Fruit fly (Drosophila melanogaster) whole organism, embryonic: ENCODE results near the gene CG10252.

ENCODE experiments used
- Asciz ChIP-seq: fragments of 200-800 bp; sonication (Bioruptor generic); optimal IDR thresholded peaks from 2 replicates; lab custom pipeline; 2017; ENCODE audit warnings: missing biosample characterization, mild to moderate bottlenecking, missing genetic modification characterization, missing genetic modification reagents
- BEAF-32 ChIP-seq: fragments of 200-800 bp; sonication (Bioruptor generic); optimal IDR thresholded peaks from 3 replicates; lab custom pipeline; 2017; ENCODE audit warnings: missing biosample characterization, missing genetic modification characterization, mild to moderate bottlenecking, moderate library complexity, missing genetic modification reagents
- CG11723 ChIP-seq: fragments of 200-800 bp; sonication (Bioruptor generic); optimal IDR thresholded peaks from 2 replicates; lab custom pipeline; 2017; ENCODE audit warnings: missing biosample characterization, mild to moderate bottlenecking, missing genetic modification characterization
- CG12236 ChIP-seq: fragments of 200-800 bp; sonication (Bioruptor generic); optimal IDR thresholded peaks from 2 replicates; lab custom pipeline; 2016; ENCODE audit warnings: missing biosample characterization, missing genetic modification characterization
- CG12769 ChIP-seq: fragments of 200-800 bp; sonication (Bioruptor generic); optimal IDR thresholded peaks from 2 replicates; lab custom pipeline; 2019; ENCODE audit warnings: missing biosample characterization, mild to moderate bottlenecking, missing genetic modification characterization, moderate library complexity
- CG12942 ChIP-seq: fragments of 200-800 bp; sonication (Bioruptor generic); optimal IDR thresholded peaks from 3 replicates; lab custom pipeline; 2016; ENCODE audit warnings: missing biosample characterization, missing genetic modification characterization
- CG13123 ChIP-seq: fragments of 200-800 bp; sonication (Bioruptor generic); optimal IDR thresholded peaks from 2 replicates; lab custom pipeline; 2016; ENCODE audit warnings: missing biosample characterization, missing genetic modification characterization
- CG14965 ChIP-seq: fragments of 200-800 bp; sonication (Bioruptor generic); optimal IDR thresholded peaks from 2 replicates; lab custom pipeline; 2016; ENCODE audit warnings: missing biosample characterization, missing genetic modification characterization, borderline replicate concordance
- CG15269 ChIP-seq: fragments of 200-800 bp; sonication (Bioruptor generic); optimal IDR thresholded peaks from 2 replicates; lab custom pipeline; 2018; ENCODE audit warnings: missing biosample characterization, mild to moderate bottlenecking, missing genetic modification characterization, moderate library complexity
- CG1529 ChIP-seq: fragments of 200-800 bp; sonication (Bioruptor generic); optimal IDR thresholded peaks from 3 replicates; lab custom pipeline; 2018; ENCODE audit warnings: missing biosample characterization, missing genetic modification characterization
- CG17328 ChIP-seq: fragments of 200-800 bp; sonication (Bioruptor generic); IDR thresholded peaks from 2 replicates; pipeline ENCODE4 v1.3.6; 2022; ENCODE audit warnings: missing biosample characterization, missing genetic modification characterization
- CG18599 ChIP-seq: fragments of 200-800 bp; sonication (Bioruptor generic); optimal IDR thresholded peaks from 3 replicates; lab custom pipeline; 2017; ENCODE audit warnings: missing biosample characterization, missing genetic modification characterization, mild to moderate bottlenecking, moderate library complexity, missing genetic modification reagents
- CG3163 ChIP-seq: fragments of 200-800 bp; sonication (Bioruptor generic); optimal IDR thresholded peaks from 3 replicates; lab custom pipeline; 2016; ENCODE audit warnings: missing biosample characterization, missing genetic modification characterization
- CG33213 ChIP-seq: fragments of 200-800 bp; sonication (Bioruptor generic); optimal IDR thresholded peaks from 3 replicates; lab custom pipeline; 2016; ENCODE audit warnings: missing biosample characterization, missing genetic modification characterization
- CG4328 ChIP-seq: fragments of 200-800 bp; sonication (Bioruptor generic); optimal IDR thresholded peaks from 3 replicates; lab custom pipeline; 2017; ENCODE audit warnings: missing biosample characterization, missing genetic modification reagents, missing genetic modification characterization
- CG6175 ChIP-seq: fragments of 200-800 bp; sonication (Bioruptor generic); IDR thresholded peaks from 3 replicates; pipeline ENCODE4 v1.3.6; 2022; ENCODE audit warnings: missing biosample characterization, missing genetic modification characterization
- CG7928 ChIP-seq: fragments of 200-800 bp; sonication (Bioruptor generic); optimal IDR thresholded peaks from 2 replicates; lab custom pipeline; 2017; ENCODE audit warnings: missing biosample characterization, mild to moderate bottlenecking, missing genetic modification characterization
- CG7987 ChIP-seq: fragments of 200-800 bp; sonication (Bioruptor generic); optimal IDR thresholded peaks from 2 replicates; lab custom pipeline; 2018; ENCODE audit warnings: missing biosample characterization, mild to moderate bottlenecking, missing genetic modification characterization, moderate library complexity
- CG9437 ChIP-seq: fragments of 200-800 bp; sonication (Bioruptor generic); optimal IDR thresholded peaks from 2 replicates; lab custom pipeline; 2018; ENCODE audit warnings: missing biosample characterization, mild to moderate bottlenecking, missing genetic modification characterization
- CG9797 ChIP-seq: fragments of 200-800 bp; sonication (Bioruptor generic); optimal IDR thresholded peaks from 3 replicates; lab custom pipeline; 2018; ENCODE audit warnings: missing biosample characterization, mild to moderate bottlenecking, missing genetic modification characterization
- CG9817 ChIP-seq: fragments of 200-800 bp; sonication (Bioruptor generic); optimal IDR thresholded peaks from 2 replicates; lab custom pipeline; 2018; ENCODE audit warnings: missing biosample characterization, mild to moderate bottlenecking, missing genetic modification characterization, moderate library complexity
- D19B ChIP-seq: fragments of 200-800 bp; sonication (Bioruptor generic); optimal IDR thresholded peaks from 2 replicates; lab custom pipeline; 2017; ENCODE audit warnings: missing biosample characterization, mild to moderate bottlenecking, missing genetic modification characterization
- Dad ChIP-seq: fragments of 200-800 bp; sonication (Bioruptor generic); optimal IDR thresholded peaks from 3 replicates; lab custom pipeline; 2016; ENCODE audit warnings: missing biosample characterization, missing genetic modification characterization
- Drgx ChIP-seq: fragments of 200-800 bp; sonication (Bioruptor generic); IDR thresholded peaks from 2 replicates; pipeline ENCODE4 v1.3.6; 2022; ENCODE audit warnings: missing biosample characterization, missing genetic modification characterization
- H2.0 ChIP-seq: fragments of 200-800 bp; sonication (Bioruptor generic); IDR thresholded peaks from 2 replicates; pipeline ENCODE4 v1.3.6; 2022; ENCODE audit warnings: missing biosample characterization, missing genetic modification characterization
- HLH3B ChIP-seq: fragments of 200-800 bp; sonication (Bioruptor generic); IDR thresholded peaks from 2 replicates; pipeline ENCODE4 v1.3.6; 2022; ENCODE audit warnings: missing biosample characterization, missing genetic modification characterization
- HmgZ ChIP-seq: fragments of 200-800 bp; sonication (Bioruptor generic); optimal IDR thresholded peaks from 2 replicates; lab custom pipeline; 2018; ENCODE audit warnings: missing biosample characterization, mild to moderate bottlenecking, missing genetic modification characterization
- NC2β ChIP-seq: fragments of 200-800 bp; sonication (Bioruptor generic); optimal IDR thresholded peaks from 2 replicates; lab custom pipeline; 2016; ENCODE audit warnings: missing biosample characterization, missing genetic modification characterization
- Nf-YC ChIP-seq: fragments of 200-800 bp; optimal IDR thresholded peaks from 3 replicates; lab custom pipeline; 2019; ENCODE audit warnings: missing biosample characterization, mild to moderate bottlenecking, missing genetic modification characterization, moderate library complexity
- Rfx ChIP-seq: fragments of 200-800 bp; sonication (Bioruptor generic); IDR thresholded peaks from 2 replicates; pipeline ENCODE4 v1.3.6; 2022; ENCODE audit warnings: missing biosample characterization, missing genetic modification characterization
- Taf1 ChIP-seq: fragments of 200-800 bp; sonication (Bioruptor generic); IDR thresholded peaks from 2 replicates; pipeline ENCODE4 v1.3.6; 2022; ENCODE audit warnings: missing biosample characterization, missing genetic modification characterization
- aop ChIP-seq: fragments of 200-800 bp; sonication (Bioruptor generic); IDR thresholded peaks from 2 replicates; pipeline ENCODE4 v1.3.6; 2022; ENCODE audit warnings: missing biosample characterization, missing genetic modification characterization
- ara ChIP-seq: fragments of 200-800 bp; sonication (Bioruptor generic); IDR thresholded peaks from 2 replicates; pipeline ENCODE4 v1.3.6; 2022; ENCODE audit warnings: missing biosample characterization, missing genetic modification characterization
- cad ChIP-seq: fragments of >200 bp; optimal IDR thresholded peaks from 2 replicates; lab custom pipeline; 2017; ENCODE audit warnings: missing biosample characterization, missing genetic modification characterization
- croc ChIP-seq: fragments of 200-800 bp; sonication (Bioruptor generic); conservative IDR thresholded peaks from 3 replicates; pipeline ENCODE4 v1.3.6; 2022; ENCODE audit warnings: missing biosample characterization, missing genetic modification characterization
- dimm ChIP-seq: fragments of 200-800 bp; sonication (Bioruptor generic); IDR thresholded peaks from 2 replicates; pipeline ENCODE4 v1.3.6; 2022; ENCODE audit warnings: missing biosample characterization, missing genetic modification characterization
- disco-r ChIP-seq: fragments of 200-800 bp; sonication (Bioruptor generic); optimal IDR thresholded peaks from 2 replicates; lab custom pipeline; 2016; ENCODE audit warnings: missing biosample characterization, missing genetic modification characterization
- ewg ChIP-seq: fragments of 200-800 bp; sonication (Bioruptor generic); optimal IDR thresholded peaks from 3 replicates; lab custom pipeline; 2017; ENCODE audit warnings: mild to moderate bottlenecking, missing biosample characterization, missing genetic modification reagents, missing genetic modification characterization
- fru ChIP-seq: fragments of >200 bp; optimal IDR thresholded peaks from 2 replicates; lab custom pipeline; 2017
- gem ChIP-seq: fragments of 200-800 bp; sonication (Bioruptor generic); optimal IDR thresholded peaks from 2 replicates; lab custom pipeline; 2019; ENCODE audit warnings: missing biosample characterization, mild to moderate bottlenecking, missing genetic modification characterization, moderate library complexity
- hbn ChIP-seq: fragments of 200-800 bp; sonication (Bioruptor generic); IDR thresholded peaks from 2 replicates; pipeline ENCODE4 v1.3.6; 2022; ENCODE audit warnings: missing biosample characterization, missing genetic modification characterization; ENCODE audit not compliant: partially characterized antibody
- kah ChIP-seq: fragments of 200-800 bp; sonication (Bioruptor generic); optimal IDR thresholded peaks from 2 replicates; lab custom pipeline; 2018; ENCODE audit warnings: missing biosample characterization, mild to moderate bottlenecking, missing genetic modification characterization
- luna ChIP-seq: fragments of 200-800 bp; sonication (Bioruptor generic); optimal IDR thresholded peaks from 2 replicates; lab custom pipeline; 2016; ENCODE audit warnings: missing biosample characterization, missing genetic modification characterization
- nerfin-2 ChIP-seq: fragments of 200-800 bp; sonication (Bioruptor generic); IDR thresholded peaks from 2 replicates; pipeline ENCODE4 v1.3.6; 2022; ENCODE audit warnings: missing biosample characterization, missing genetic modification characterization; ENCODE audit not compliant: partially characterized antibody
- odd ChIP-seq: fragments of 200-800 bp; sonication (Bioruptor generic); optimal IDR thresholded peaks from 2 replicates; lab custom pipeline; 2017; ENCODE audit warnings: missing biosample characterization, mild to moderate bottlenecking, missing genetic modification characterization
- otp ChIP-seq: fragments of 200-800 bp; sonication (Bioruptor generic); IDR thresholded peaks from 3 replicates; pipeline ENCODE4, ENCODE4 v1.3.6; 2022; ENCODE audit warnings: missing biosample characterization, missing genetic modification characterization
- pros ChIP-seq: fragments of 200-800 bp; sonication (Bioruptor generic); optimal IDR thresholded peaks from 3 replicates; lab custom pipeline; 2019; ENCODE audit warnings: missing biosample characterization, mild to moderate bottlenecking, missing genetic modification characterization, moderate library complexity
- run ChIP-seq: fragments of 200-800 bp; sonication (Bioruptor generic); optimal IDR thresholded peaks from 3 replicates; lab custom pipeline; 2018; ENCODE audit warnings: missing biosample characterization, mild to moderate bottlenecking, missing genetic modification characterization
- slp2 ChIP-seq: fragments of 200-800 bp; sonication (Bioruptor generic); optimal IDR thresholded peaks from 2 replicates; lab custom pipeline; 2016; ENCODE audit warnings: missing biosample characterization, missing genetic modification characterization
- sr ChIP-seq: fragments of 200-800 bp; sonication (Bioruptor generic); IDR thresholded peaks from 3 replicates; pipeline ENCODE4 v1.3.6; 2022; ENCODE audit warnings: missing biosample characterization, missing genetic modification characterization
- stc ChIP-seq: fragments of 200-800 bp; sonication (Bioruptor generic); IDR thresholded peaks from 2 replicates; pipeline ENCODE4 v1.3.6; 2022; ENCODE audit warnings: missing biosample characterization, missing genetic modification characterization
- sug ChIP-seq: fragments of 200-800 bp; optimal IDR thresholded peaks from 2 replicates; lab custom pipeline; 2019; ENCODE audit warnings: missing biosample characterization, mild to moderate bottlenecking, missing genetic modification characterization, moderate library complexity

The CG10252 gene

DNA sequence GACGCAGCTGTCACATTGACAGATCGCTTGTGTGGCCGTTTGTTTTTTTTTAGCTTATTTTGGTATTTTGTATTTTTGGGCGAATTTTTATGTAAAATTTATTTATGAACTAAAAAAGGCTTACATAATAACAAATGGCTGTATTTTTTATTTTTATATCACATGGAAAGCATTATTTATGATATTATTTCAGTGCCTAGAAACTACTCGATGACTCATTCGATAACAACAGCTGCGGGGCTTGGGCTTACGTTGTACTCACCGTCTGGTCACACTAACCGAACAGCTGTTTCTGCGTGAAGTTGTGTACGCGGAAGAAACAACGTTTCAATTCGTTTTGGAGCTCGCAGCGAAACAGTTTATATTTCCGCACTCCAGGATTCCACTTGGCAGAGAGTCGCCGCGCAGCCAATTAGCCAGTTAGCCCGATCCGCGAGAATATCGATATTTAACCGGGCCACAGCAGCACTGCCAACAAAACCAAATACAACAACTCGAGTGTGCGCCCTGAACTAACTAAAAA, 37.0 kb upstream of the CG10252 start, which contains the start of the genes Hmgcr and Rpn9 (continued):
- TF ChIP-seq CG9817 (tag; lab: Kevin White, UChicago), result no peak
- TF ChIP-seq Nf-YC (tag; lab: Kevin White, UChicago), result peak; percentile 38
- TF ChIP-seq ara (GFP tag; lab: Robert Waterston, UW), result no peak
- TF ChIP-seq otp (GFP tag; lab: Robert Waterston, UW), result no peak
- TF ChIP-seq stc (GFP tag; lab: Robert Waterston, UW), result no peak
- no peak for TF ChIP-seq slp2 (GFP tag; lab: Kevin White, UChicago)
- TF ChIP-seq CG12942 (GFP tag; lab: Kevin White, UChicago), result no peak
- TF ChIP-seq CG3163 (GFP tag; lab: Kevin White, UChicago), result no peak
- no peak for TF ChIP-seq CG6175 (GFP tag; lab: Robert Waterston, UW)
- no peak for TF ChIP-seq HLH3B
- TF ChIP-seq HmgZ (tag; lab: Kevin White, UChicago), result peak; percentile 32
- TF ChIP-seq nerfin-2 (GFP tag; lab: Robert Waterston, UW), result no peak
- no peak for TF ChIP-seq CG11723
- TF ChIP-seq dimm (GFP tag; lab: Robert Waterston, UW), result no peak
- no peak for TF ChIP-seq CG12236 (GFP tag; lab: Kevin White, UChicago)
- no peak for TF ChIP-seq run (tag; lab: Kevin White, UChicago)
- TF ChIP-seq CG7987 (GFP tag; lab: Kevin White, UChicago), result peak; percentile 41
- no peak for TF ChIP-seq CG7928 (GFP tag; lab: Kevin White, UChicago)
- no peak for TF ChIP-seq Drgx (GFP tag; lab: Robert Waterston, UW)
- no peak for TF ChIP-seq sr (GFP tag; lab: Robert Waterston, UW)
- TF ChIP-seq CG9437, result peak; percentile 58
- TF ChIP-seq D19B, result no peak
- no peak for TF ChIP-seq Dad
- TF ChIP-seq NC2β (GFP tag; lab: Kevin White, UChicago), result peak; percentile 55
- no peak for TF ChIP-seq Asciz
- no peak for TF ChIP-seq luna
- TF ChIP-seq CG12769, result no peak
- peak; percentile 35 for TF ChIP-seq gem (tag; lab: Kevin White, UChicago)
- TF ChIP-seq H2.0 (GFP tag; lab: Robert Waterston, UW), result no peak
- no peak for TF ChIP-seq CG4328 (GFP tag; lab: Kevin White, UChicago)
- peak; percentile 33 for TF ChIP-seq sug (tag; lab: Kevin White, UChicago)
- TF ChIP-seq Taf1 (GFP tag; lab: Robert Waterston, UW), result no peak
- TF ChIP-seq hbn (GFP tag; lab: Robert Waterston, UW), result no peak
- TF ChIP-seq pros (GFP tag; lab: Kevin White, UChicago), result no peak
- TF ChIP-seq ewg (GFP tag; lab: Kevin White, UChicago), result peak; percentile 70
- TF ChIP-seq BEAF-32 (GFP tag; lab: Kevin White, UChicago), result peak; percentile 55
- TF ChIP-seq croc (GFP tag; lab: Robert Waterston, UW), result no peak
- TF ChIP-seq aop (GFP tag; lab: Robert Waterston, UW), result no peak
- TF ChIP-seq kah (GFP tag; lab: Kevin White, UChicago), result no peak
- TF ChIP-seq CG15269 (tag; lab: Kevin White, UChicago), result peak; percentile 16
- peak; percentile 38; the same call in 1 of the 2 replicates for TF ChIP-seq CG17328
- TF ChIP-seq cad, result no peak
- no peak for TF ChIP-seq odd (GFP tag; lab: Kevin White, UChicago)
- TF ChIP-seq CG13123 (GFP tag; lab: Kevin White, UChicago), result no peak
- TF ChIP-seq disco-r (GFP tag; lab: Kevin White, UChicago), result no peak
- TF ChIP-seq CG18599, result no peak
- peak; percentile 15 for TF ChIP-seq CG33213
- no peak for TF ChIP-seq Rfx (GFP tag; lab: Robert Waterston, UW)
- no peak for TF ChIP-seq CG14965 (GFP tag; lab: Kevin White, UChicago)
- peak; percentile 97 for TF ChIP-seq CG9797 (GFP tag; lab: Kevin White, UChicago)
- no peak for TF ChIP-seq fru (lab: Kevin White, UChicago)
- no peak for TF ChIP-seq CG1529 (GFP tag; lab: Kevin White, UChicago)
